Fruit fly (Drosophila melanogaster): Measurements from ENCODE around the gene salt.

Gene salt

dm6 chr3R:31794457-31794856, 40.0 kb upstream of the salt start (continued):
- TF ChIP-seq ranshi (GFP tag; IDR thresholded peaks at IDR 0.05), result no peak
- TF ChIP-seq Lhr (GFP tag; optimal IDR thresholded peaks at IDR 0.05), result peak; percentile 14
- peak; percentile 66 for TF ChIP-seq CG17186 (GFP tag; optimal IDR thresholded peaks at IDR 0.05)
- peak; percentile 81 for TF ChIP-seq CG7928 (GFP tag; optimal IDR thresholded peaks at IDR 0.05)
- 0 out of 2 replicates have a peak, but pooled peaks have one; percentile 15 for TF ChIP-seq CG32532 (GFP tag; IDR thresholded peaks at IDR 0.05)
- peak; percentile 76 for TF ChIP-seq CG8478 (optimal IDR thresholded peaks at IDR 0.05)
- peak; percentile 6 for TF ChIP-seq CG8924 (tag; optimal IDR thresholded peaks at IDR 0.05)
- no peak for TF ChIP-seq jumu (GFP tag; optimal IDR thresholded peaks at IDR 0.05)
- TF ChIP-seq Bgb (GFP tag; IDR thresholded peaks at IDR 0.05; ENCODE audit: partially characterized antibody), result peak; percentile 26; the same call in 1 of the 2 replicates
- TF ChIP-seq CG2116 (GFP tag; optimal IDR thresholded peaks at IDR 0.05), result peak; percentile 39
- peak; percentile 72 for TF ChIP-seq Sry-β (GFP tag; optimal IDR thresholded peaks at IDR 0.05)
- no peak for TF ChIP-seq Asciz (GFP tag; optimal IDR thresholded peaks at IDR 0.05)
- 0 out of 3 replicates have a peak, but pooled peaks have one; percentile 42 for TF ChIP-seq ase (GFP tag; IDR thresholded peaks at IDR 0.05)
- peak; percentile 22; the same call in 1 of the 2 replicates for TF ChIP-seq ato (GFP tag; IDR thresholded peaks at IDR 0.05; ENCODE audit: partially characterized antibody)
- peak; percentile 81 for TF ChIP-seq CG15514 (GFP tag; optimal IDR thresholded peaks at IDR 0.05)
- no peak for TF ChIP-seq CG13624 (GFP tag; optimal IDR thresholded peaks at IDR 0.05)
- 0 out of 3 replicates have a peak, but pooled peaks have one; percentile 17 for TF ChIP-seq Dbx (GFP tag; IDR thresholded peaks at IDR 0.05)
- TF ChIP-seq chinmo (GFP tag; IDR thresholded peaks at IDR 0.05; ENCODE audit: partially characterized antibody), result peak; percentile 86; the same call in 2 of the 4 replicates
- no peak for TF ChIP-seq croc (GFP tag; conservative IDR thresholded peaks at IDR 0.05)
- TF ChIP-seq sqz (GFP tag; optimal IDR thresholded peaks at IDR 0.05), result peak; percentile 96
- peak; percentile 45 for TF ChIP-seq Adf1 (GFP tag; IDR thresholded peaks at IDR 0.05)
- TF ChIP-seq CG16815 (GFP tag; optimal IDR thresholded peaks at IDR 0.05), result no peak
- TF ChIP-seq Elba2 (GFP tag; optimal IDR thresholded peaks at IDR 0.05), result no peak
- 0 out of 3 replicates have a peak, but pooled peaks have one; percentile 40 for TF ChIP-seq CG6791 (GFP tag; IDR thresholded peaks at IDR 0.05; ENCODE audit: partially characterized antibody)
- no peak for TF ChIP-seq mam (GFP tag; optimal IDR thresholded peaks at IDR 0.05)
- TF ChIP-seq HmgD (GFP tag; optimal IDR thresholded peaks at IDR 0.05), result peak; percentile 4
- TF ChIP-seq Sry-δ (GFP tag; optimal IDR thresholded peaks at IDR 0.05), result peak; percentile 16
- TF ChIP-seq Ets97D (GFP tag; optimal IDR thresholded peaks at IDR 0.05), result peak; percentile 59
- peak; percentile 86 to 97 for TF ChIP-seq crp (GFP tag; optimal IDR thresholded peaks at IDR 0.05)
- no peak for TF ChIP-seq CG32767 (GFP tag; IDR thresholded peaks at IDR 0.05)
- TF ChIP-seq Opbp (GFP tag; IDR thresholded peaks at IDR 0.05; ENCODE audit: partially characterized antibody), result 0 out of 3 replicates have a peak, but pooled peaks have one; percentile 13
- TF ChIP-seq seq (GFP tag; IDR thresholded peaks at IDR 0.05), result no peak
- peak; percentile 51 for TF ChIP-seq trem (tag; optimal IDR thresholded peaks at IDR 0.05)

- TF ChIP-seq NfI (GFP tag; optimal IDR thresholded peaks at IDR 0.05), result no peak
- TF ChIP-seq Dp (GFP tag; optimal IDR thresholded peaks at IDR 0.05), result peak; percentile 33
- no peak for TF ChIP-seq wek (GFP tag; optimal IDR thresholded peaks at IDR 0.05)
- peak; percentile 84 for TF ChIP-seq gfzf (GFP tag; optimal IDR thresholded peaks at IDR 0.05)
- peak; percentile 53 to 60 for TF ChIP-seq Pdp1 (GFP tag; optimal IDR thresholded peaks at IDR 0.05)
- peak; percentile 34 for TF ChIP-seq CG9817 (tag; optimal IDR thresholded peaks at IDR 0.05)
- peak; percentile 33; the same call in 1 of the 3 replicates for TF ChIP-seq zfh1 (GFP tag; IDR thresholded peaks at IDR 0.05)
- peak in 1 of 2 experiments; percentile 31 for TF ChIP-seq chif (GFP tag; optimal IDR thresholded peaks at IDR 0.05)
- TF ChIP-seq Mad (GFP tag; optimal IDR thresholded peaks at IDR 0.05), result no peak
- no peak for TF ChIP-seq CG31441 (GFP tag; IDR thresholded peaks at IDR 0.05)
- TF ChIP-seq pzg (GFP tag; optimal IDR thresholded peaks at IDR 0.05), result peak; percentile 79
- TF ChIP-seq Hr39 (optimal IDR thresholded peaks at IDR 0.05), result no peak
- TF ChIP-seq crp (GFP tag; optimal IDR thresholded peaks at IDR 0.05), result peak in 1 of 2 experiments; percentile 56
- peak; percentile 45 for TF ChIP-seq CG9932 (GFP tag; IDR thresholded peaks at IDR 0.05)
- TF ChIP-seq CG8089 (GFP tag; optimal IDR thresholded peaks at IDR 0.05), result no peak
- TF ChIP-seq rib (GFP tag; IDR thresholded peaks at IDR 0.05), result no peak
- TF ChIP-seq trh (GFP tag; optimal IDR thresholded peaks at IDR 0.05), result no peak
- no peak for TF ChIP-seq CG34376 (GFP tag; optimal IDR thresholded peaks at IDR 0.05)
Measured at dm6 chr3R:31793664-31794417, 39.3 kb upstream of the salt start, which contains the start of the genes Mccc1 and Acf. Gene Mccc1 (minus strand): TSS chr3R:31793907. Gene Acf (plus strand): TSS chr3R:31793981.

Data from whole organism, embryonic.